Fruit fly (Drosophila melanogaster) whole organism, embryonic: Measurements from ENCODE around the gene CG4962.

Experiments
- Awh ChIP-seq: fragments of 200-800 bp; sonication (Bioruptor generic); IDR thresholded peaks from 2 replicates; pipeline ENCODE4, ENCODE4 v1.3.6; 2022; ENCODE audit warnings: missing biosample characterization, missing genetic modification characterization
- CG10366 ChIP-seq: fragments of 200-800 bp; sonication (Bioruptor generic); IDR thresholded peaks from 2 replicates; pipeline ENCODE4 v1.3.6; 2022; ENCODE audit warnings: missing biosample characterization, missing genetic modification characterization
- CG10979 ChIP-seq: fragments of 200-800 bp; sonication (Bioruptor generic); optimal IDR thresholded peaks from 2 replicates; lab custom pipeline; 2018; ENCODE audit warnings: missing biosample characterization, mild to moderate bottlenecking, missing genetic modification characterization, moderate library complexity
- CG11085 ChIP-seq: fragments of 200-800 bp; sonication (Bioruptor generic); IDR thresholded peaks from 2 replicates; pipeline ENCODE4 v1.3.6; 2022; ENCODE audit warnings: missing biosample characterization, missing genetic modification characterization
- CG12391 ChIP-seq: fragments of 200-800 bp; sonication (Bioruptor generic); optimal IDR thresholded peaks from 3 replicates; lab custom pipeline; 2018; ENCODE audit warnings: missing biosample characterization, mild to moderate bottlenecking, missing genetic modification characterization, moderate library complexity
- CG13894 ChIP-seq: fragments of 200-800 bp; sonication (Bioruptor generic); optimal IDR thresholded peaks from 3 replicates; lab custom pipeline; 2018; ENCODE audit warnings: missing biosample characterization, mild to moderate bottlenecking, missing genetic modification characterization, moderate library complexity
- CG16813 ChIP-seq: fragments of 200-800 bp; sonication (Bioruptor generic); IDR thresholded peaks from 3 replicates; pipeline ENCODE4 v1.3.6; 2022; ENCODE audit warnings: missing biosample characterization, missing genetic modification characterization; ENCODE audit not compliant: partially characterized antibody
- CG17612 ChIP-seq: fragments of 200-800 bp; sonication (Bioruptor generic); IDR thresholded peaks from 2 replicates; pipeline ENCODE4 v1.3.6; 2022; ENCODE audit warnings: missing biosample characterization, missing genetic modification characterization
- CG2889 ChIP-seq: fragments of 200-800 bp; sonication (Bioruptor generic); IDR thresholded peaks from 3 replicates; pipeline ENCODE4 v1.3.6; 2022; ENCODE audit warnings: missing biosample characterization, missing genetic modification characterization
- CG30431 ChIP-seq: fragments of 200-800 bp; sonication (Bioruptor generic); optimal IDR thresholded peaks from 2 replicates; lab custom pipeline; 2017; ENCODE audit warnings: missing biosample characterization, missing genetic modification characterization
- CG32532 ChIP-seq: fragments of 200-800 bp; sonication (Bioruptor generic); IDR thresholded peaks from 2 replicates; pipeline ENCODE4 v1.3.6; 2022; ENCODE audit warnings: missing biosample characterization, missing genetic modification characterization
- CG3281 ChIP-seq: fragments of 200-800 bp; sonication (Bioruptor generic); optimal IDR thresholded peaks from 3 replicates; lab custom pipeline; 2017; ENCODE audit warnings: missing biosample characterization, mild to moderate bottlenecking, missing genetic modification characterization
- CG4424 ChIP-seq: fragments of 200-800 bp; sonication (Bioruptor generic); optimal IDR thresholded peaks from 3 replicates; lab custom pipeline; 2016; ENCODE audit warnings: missing biosample characterization, missing genetic modification characterization
- CG4820 ChIP-seq: fragments of 200-800 bp; sonication (Bioruptor generic); optimal IDR thresholded peaks from 3 replicates; lab custom pipeline; 2016; ENCODE audit warnings: missing biosample characterization, missing genetic modification characterization
- CG6765 ChIP-seq: fragments of 200-800 bp; sonication (Bioruptor generic); optimal IDR thresholded peaks from 3 replicates; lab custom pipeline; 2017; ENCODE audit warnings: missing biosample characterization, mild to moderate bottlenecking, missing genetic modification characterization
- CG7372 ChIP-seq: fragments of 200-800 bp; sonication (Bioruptor generic); IDR thresholded peaks from 2 replicates; pipeline ENCODE4 v1.3.6; 2022; ENCODE audit warnings: missing biosample characterization, missing genetic modification characterization
- CG7745 ChIP-seq: fragments of 200-800 bp; sonication (Bioruptor generic); optimal IDR thresholded peaks from 2 replicates; lab custom pipeline; 2018; ENCODE audit warnings: missing biosample characterization, mild to moderate bottlenecking, missing genetic modification characterization, moderate library complexity
- CG8478 ChIP-seq: fragments of >200 bp; optimal IDR thresholded peaks from 2 replicates; lab custom pipeline; 2018
- D19B ChIP-seq: fragments of 200-800 bp; sonication (Bioruptor generic); optimal IDR thresholded peaks from 2 replicates; lab custom pipeline; 2017; ENCODE audit warnings: missing biosample characterization, mild to moderate bottlenecking, missing genetic modification characterization
- Dip3 ChIP-seq: fragments of 200-800 bp; sonication (Bioruptor generic); optimal IDR thresholded peaks from 3 replicates; lab custom pipeline; 2016; ENCODE audit warnings: missing biosample characterization, missing genetic modification characterization
- Doc3 ChIP-seq: fragments of 200-800 bp; sonication (Bioruptor generic); IDR thresholded peaks from 3 replicates; pipeline ENCODE4 v1.3.6; 2022; ENCODE audit warnings: missing biosample characterization, missing genetic modification characterization; ENCODE audit not compliant: partially characterized antibody
- Dp ChIP-seq: fragments of 200-800 bp; sonication (Bioruptor generic); optimal IDR thresholded peaks from 2 replicates; lab custom pipeline; 2018; ENCODE audit warnings: missing biosample characterization, mild to moderate bottlenecking, missing genetic modification characterization, moderate library complexity
- Drgx ChIP-seq: fragments of 200-800 bp; sonication (Bioruptor generic); IDR thresholded peaks from 2 replicates; pipeline ENCODE4 v1.3.6; 2022; ENCODE audit warnings: missing biosample characterization, missing genetic modification characterization
- Ets65A ChIP-seq: fragments of 200-800 bp; sonication (Bioruptor generic); peaks from one replicate; lab custom pipeline; 2016; ENCODE audit warnings: missing biosample characterization, missing genetic modification characterization
- Fer2 ChIP-seq: fragments of 200-800 bp; sonication (Bioruptor generic); optimal IDR thresholded peaks from 2 replicates; lab custom pipeline; 2018; ENCODE audit warnings: missing biosample characterization, mild to moderate bottlenecking, missing genetic modification characterization, moderate library complexity
- Gsc ChIP-seq: fragments of 200-800 bp; sonication (Bioruptor generic); IDR thresholded peaks from 2 replicates; pipeline ENCODE4 v1.3.6; 2022; ENCODE audit warnings: missing biosample characterization, missing genetic modification characterization
- HmgZ ChIP-seq: fragments of 200-800 bp; sonication (Bioruptor generic); optimal IDR thresholded peaks from 2 replicates; lab custom pipeline; 2018; ENCODE audit warnings: missing biosample characterization, mild to moderate bottlenecking, missing genetic modification characterization
- Hr51 ChIP-seq, 2 experiments: fragments of 200-800 bp; sonication (Bioruptor generic); optimal IDR thresholded peaks; 2 replicates in 1 of 2; 3 replicates in 1 of 2; lab custom pipeline; 2016 to 2018; ENCODE audit warnings: missing biosample characterization in 2 of 2, missing genetic modification characterization in 2 of 2, mild to moderate bottlenecking in 1 of 2, moderate library complexity in 1 of 2
- MTF-1 ChIP-seq: fragments of 200-800 bp; sonication (Bioruptor generic); optimal IDR thresholded peaks from 2 replicates; lab custom pipeline; 2018; ENCODE audit warnings: missing biosample characterization, mild to moderate bottlenecking, missing genetic modification characterization, borderline replicate concordance
- Myb ChIP-seq: fragments of 200-800 bp; sonication (Bioruptor generic); optimal IDR thresholded peaks from 2 replicates; lab custom pipeline; 2016; ENCODE audit warnings: missing biosample characterization, missing genetic modification characterization
- NFAT ChIP-seq: fragments of 200-800 bp; sonication (Bioruptor generic); IDR thresholded peaks from 2 replicates; pipeline ENCODE4 v1.3.6; 2022; ENCODE audit warnings: missing biosample characterization, missing genetic modification characterization
- NfI ChIP-seq: fragments of 200-800 bp; sonication (Bioruptor generic); optimal IDR thresholded peaks from 3 replicates; lab custom pipeline; 2018; ENCODE audit warnings: missing biosample characterization, mild to moderate bottlenecking, missing genetic modification characterization, moderate library complexity
- Oaz ChIP-seq: fragments of 200-800 bp; sonication (Bioruptor generic); IDR thresholded peaks from 2 replicates; pipeline ENCODE4 v1.3.6; 2022; ENCODE audit warnings: missing biosample characterization, missing genetic modification characterization
- Ptx1 ChIP-seq: fragments of 200-800 bp; sonication (Bioruptor generic); IDR thresholded peaks from 2 replicates; pipeline ENCODE4 v1.3.6; 2022; ENCODE audit warnings: missing biosample characterization, missing genetic modification characterization
- Trl ChIP-seq, 3 experiments: fragments of >200 bp in 2 of 3; fragments of 200-800 bp in 1 of 3; sonication (Bioruptor generic) in 1 of 3; optimal IDR thresholded peaks; 2 replicates in 1 of 3; 3 replicates in 2 of 3; lab custom pipeline; 2016 to 2017; ENCODE audit warnings: missing biosample characterization in 1 of 3, missing genetic modification characterization in 1 of 3
- br ChIP-seq: fragments of >200 bp; optimal IDR thresholded peaks from 2 replicates; lab custom pipeline; 2017
- cato ChIP-seq: fragments of 200-800 bp; sonication (Bioruptor generic); optimal IDR thresholded peaks from 2 replicates; lab custom pipeline; 2016; ENCODE audit warnings: missing biosample characterization, missing genetic modification characterization, borderline replicate concordance
- caup ChIP-seq: fragments of 200-800 bp; sonication (Bioruptor generic); optimal IDR thresholded peaks from 3 replicates; lab custom pipeline; 2017; ENCODE audit warnings: missing biosample characterization, mild to moderate bottlenecking, missing genetic modification characterization, moderate library complexity; ENCODE audit not compliant: severe bottlenecking
- cwo ChIP-seq: fragments of 200-800 bp; sonication (Bioruptor generic); optimal IDR thresholded peaks from 3 replicates; lab custom pipeline; 2017; ENCODE audit warnings: missing biosample characterization, missing genetic modification characterization, mild to moderate bottlenecking, moderate library complexity, missing genetic modification reagents
- eyg ChIP-seq: fragments of 200-800 bp; sonication (Bioruptor generic); optimal IDR thresholded peaks from 3 replicates; lab custom pipeline; 2016; ENCODE audit warnings: missing biosample characterization, missing genetic modification characterization
- gce ChIP-seq: fragments of 200-800 bp; sonication (Bioruptor generic); IDR thresholded peaks from 3 replicates; pipeline ENCODE4 v1.3.6; 2022; ENCODE audit warnings: missing biosample characterization, missing genetic modification characterization
- gem ChIP-seq: fragments of 200-800 bp; sonication (Bioruptor generic); optimal IDR thresholded peaks from 2 replicates; lab custom pipeline; 2019; ENCODE audit warnings: missing biosample characterization, mild to moderate bottlenecking, missing genetic modification characterization, moderate library complexity
- gsb ChIP-seq: fragments of 200-800 bp; sonication (Bioruptor generic); IDR thresholded peaks from 2 replicates; pipeline ENCODE4 v1.3.6; 2022; ENCODE audit warnings: missing biosample characterization, missing genetic modification characterization
- jing ChIP-seq: fragments of 200-800 bp; sonication (Bioruptor generic); optimal IDR thresholded peaks from 2 replicates; lab custom pipeline; 2018; ENCODE audit warnings: missing biosample characterization, mild to moderate bottlenecking, missing genetic modification characterization
- kay ChIP-seq: fragments of 200-800 bp; sonication (Bioruptor generic); optimal IDR thresholded peaks from 2 replicates; lab custom pipeline; 2016; ENCODE audit warnings: missing biosample characterization, missing genetic modification characterization
- oc ChIP-seq: fragments of 200-800 bp; sonication (Bioruptor generic); optimal IDR thresholded peaks from 2 replicates; lab custom pipeline; 2018; ENCODE audit warnings: missing biosample characterization, mild to moderate bottlenecking, missing genetic modification characterization, moderate library complexity
- row ChIP-seq: fragments of 200-800 bp; sonication (Bioruptor generic); IDR thresholded peaks from 3 replicates; pipeline ENCODE4 v1.3.6; 2022; ENCODE audit warnings: missing biosample characterization, missing genetic modification characterization
- schlank ChIP-seq: fragments of 200-800 bp; sonication (Bioruptor generic); optimal IDR thresholded peaks from 2 replicates; lab custom pipeline; 2018; ENCODE audit warnings: missing biosample characterization, mild to moderate bottlenecking, missing genetic modification characterization
- so ChIP-seq: fragments of 200-800 bp; sonication (Bioruptor generic); IDR thresholded peaks from 3 replicates; pipeline ENCODE4 v1.3.6; 2022; ENCODE audit warnings: missing biosample characterization, missing genetic modification characterization
- wek ChIP-seq: fragments of 200-800 bp; sonication (Bioruptor generic); optimal IDR thresholded peaks from 3 replicates; lab custom pipeline; 2018; ENCODE audit warnings: missing biosample characterization, mild to moderate bottlenecking, missing genetic modification characterization, moderate library complexity

Gene CG4962

DNA sequence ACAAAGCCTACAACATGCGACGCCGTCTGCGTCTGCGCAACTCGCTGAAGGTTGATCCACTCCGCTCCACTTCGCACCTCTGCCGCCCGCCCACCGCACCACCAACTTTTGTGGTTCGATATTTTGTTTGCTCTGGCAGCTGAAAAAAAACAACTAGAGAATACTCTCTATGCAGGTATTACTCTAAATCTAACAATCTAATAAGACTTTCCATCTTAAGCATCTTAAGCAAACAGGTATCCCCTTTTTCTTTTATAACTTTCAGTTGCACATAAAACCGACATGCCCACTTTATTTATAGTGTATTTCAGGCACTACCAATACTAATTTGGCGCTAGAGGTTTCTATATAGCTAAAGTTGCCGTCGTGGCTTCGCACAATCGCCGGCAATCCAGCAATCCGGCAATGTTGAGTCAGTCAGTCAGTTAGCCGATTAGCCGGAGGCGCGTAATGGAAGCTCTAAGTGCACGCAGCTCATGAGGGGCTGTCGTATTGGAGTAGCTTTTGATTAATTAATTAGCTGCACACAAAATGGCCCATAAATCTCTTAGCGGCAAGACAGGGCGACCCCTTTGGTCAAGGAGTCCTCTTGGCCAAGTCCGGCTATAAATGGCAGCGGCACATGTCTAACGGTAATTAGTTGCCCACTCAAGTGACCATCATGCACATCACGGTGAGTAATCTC, 33.0 kb upstream of the CG4962 start, which contains the start of gene CG13058 (continued):
- TF ChIP-seq CG7372 (GFP tag; lab: Robert Waterston, UW) (no peak), CG17612 (no peak), row (peak; percentile 83), gem (tag; lab: Kevin White, UChicago) (peak; percentile 80), CG4424 (GFP tag; lab: Kevin White, UChicago) (peak; percentile 22), kay (GFP tag; lab: Kevin White, UChicago) (no peak), gce (no peak), cato (GFP tag; lab: Kevin White, UChicago) (no peak), cwo (GFP tag; lab: Kevin White, UChicago) (peak; percentile 38), CG4820 (GFP tag; lab: Kevin White, UChicago) (peak; percentile 57), D19B (GFP tag; lab: Kevin White, UChicago) (no peak), eyg (GFP tag; lab: Kevin White, UChicago) (no peak), Drgx (GFP tag; lab: Robert Waterston, UW) (peak; percentile 65), caup (GFP tag; lab: Kevin White, UChicago) (peak; percentile 62), CG16813 (GFP tag; lab: Robert Waterston, UW) (no peak), oc (tag; lab: Kevin White, UChicago) (no peak), CG30431 (GFP tag; lab: Kevin White, UChicago) (peak; percentile 27), NfI (peak; percentile 67), Trl (optimal IDR thresholded peaks at IDR 0.05; lab: Kevin White, UChicago) (no peak), Trl (GFP tag; optimal IDR thresholded peaks at IDR 0.05; lab: Kevin White, UChicago) (no peak), jing (peak; percentile 42), CG12391 (tag; lab: Kevin White, UChicago) (no peak), wek (no peak), Ptx1 (GFP tag; lab: Robert Waterston, UW) (peak; percentile 64), MTF-1 (GFP tag; lab: Kevin White, UChicago) (peak; percentile 7), Doc3 (GFP tag; lab: Robert Waterston, UW) (no peak), CG32532 (GFP tag; lab: Robert Waterston, UW) (no peak), CG10366 (GFP tag; lab: Robert Waterston, UW) (peak; percentile 87), Myb (peak; percentile 16), CG11085 (GFP tag; lab: Robert Waterston, UW) (no peak), schlank (tag; lab: Kevin White, UChicago) (no peak), Hr51 (GFP tag; optimal IDR thresholded peaks at IDR 0.05; lab: Kevin White, UChicago) (peak in 1 of 2 experiments; percentile 86), gsb (GFP tag; lab: Robert Waterston, UW) (peak; percentile 52; the same call in 1 of the 2 replicates), br (lab: Kevin White, UChicago) (no peak), CG2889 (0 out of 3 replicates have a peak, but pooled peaks have one; percentile 34), NFAT (GFP tag; lab: Robert Waterston, UW) (no peak), Awh (no peak), CG8478 (lab: Kevin White, UChicago) (no peak), CG6765 (GFP tag; lab: Kevin White, UChicago) (no peak), Dp (no peak), CG7745 (no peak), Gsc (GFP tag; lab: Robert Waterston, UW) (no peak), HmgZ (peak; percentile 65), Ets65A (GFP tag; lab: Kevin White, UChicago) (peak; percentile 45), so (peak; percentile 89), Fer2 (tag; lab: Kevin White, UChicago) (no peak), CG10979 (no peak), CG13894 (tag; lab: Kevin White, UChicago) (peak; percentile 53), CG3281 (peak; percentile 43), Oaz (GFP tag; lab: Robert Waterston, UW) (peak; percentile 66), Dip3 (GFP tag; lab: Kevin White, UChicago) (peak; percentile 65)
